Worm (Caenorhabditis elegans) whole organism, L4 larva: Measurements from ENCODE around the gene W01B6.6.

ENCODE experiments used
- ama-1 ChIP-seq: fragments of 150-350 bp; optimal IDR thresholded peaks from 2 replicates; lab custom pipeline; 2014; ENCODE audit warnings: inconsistent platforms, mixed read lengths
- ceh-32 ChIP-seq: sonication (generic microtip); optimal IDR thresholded peaks from 2 replicates; lab custom pipeline; 2016; ENCODE audit warnings: mild to moderate bottlenecking, missing genetic modification characterization, missing compliant biosample characterization; ENCODE audit not compliant: poor library complexity
- lim-7 ChIP-seq: fragments of 200-800 bp; sonication (Bioruptor generic); IDR thresholded peaks from 2 replicates; pipeline ENCODE4 v1.3.6; 2022; ENCODE audit warnings: missing genetic modification characterization, missing compliant biosample characterization
- tag-97 ChIP-seq: fragments of 200-800 bp; sonication (Bioruptor generic); IDR thresholded peaks from 2 replicates; pipeline ENCODE4 v1.3.6; 2022; ENCODE audit warnings: missing genetic modification characterization, missing compliant biosample characterization

ce11 chrIV:10042881-10043280 lies 38.0 kb upstream of the W01B6.6 start, which contains the start of gene frk-1:
- TF ChIP-seq tag-97 (GFP tag; lab: Robert Waterston, UW) (no peak), ama-1 (lab: Kevin White, UChicago) (no peak), ceh-32 (no peak), lim-7 (GFP tag; lab: Robert Waterston, UW) (no peak)
